Worm (Caenorhabditis elegans) whole organism, mixed stage, embryonic: ENCODE results near the gene Y61B8A.6.

ENCODE experiments used
- M03D4.4 ChIP-seq: sonication (generic microtip); optimal IDR thresholded peaks from 2 replicates; lab custom pipeline; 2017; ENCODE audit warnings: mild to moderate bottlenecking, missing genetic modification characterization, missing compliant biosample characterization
- mab-5 ChIP-seq: fragments of 150-350 bp; optimal IDR thresholded peaks from 2 replicates; lab custom pipeline; 2014; ENCODE audit warnings: missing biosample characterization, missing genetic modification characterization
- nhr-28 ChIP-seq: fragments of 150-350 bp; optimal IDR thresholded peaks from 2 replicates; lab custom pipeline; 2014; ENCODE audit warnings: missing biosample characterization, missing genetic modification characterization
- nhr-76 ChIP-seq: sonication (generic microtip); optimal IDR thresholded peaks from 2 replicates; lab custom pipeline; 2017; ENCODE audit warnings: missing biosample characterization, missing genetic modification characterization
- sptf-1 ChIP-seq: sonication (generic microtip); optimal IDR thresholded peaks from 2 replicates; lab custom pipeline; 2017; ENCODE audit warnings: mild to moderate bottlenecking, missing genetic modification characterization, moderate library complexity, missing compliant biosample characterization

- no peak for TF ChIP-seq mab-5 (tag; lab: Kevin White, UChicago)
- no peak for TF ChIP-seq sptf-1 (tag; lab: Kevin White, UChicago)
- TF ChIP-seq nhr-28 (tag; lab: Kevin White, UChicago): no peak
- no peak for TF ChIP-seq nhr-76 (tag; lab: Kevin White, UChicago)
- no peak for TF ChIP-seq M03D4.4
Observed at ce11 chrV:17217690-17218089, 34.0 kb upstream of the Y61B8A.6 start, which contains the start of gene srbc-62.
